Worm (Caenorhabditis elegans) whole organism, early embryonic: ENCODE results near the gene gas-1.

Experiments used
- B0310.2 ChIP-seq: sonication (generic microtip); optimal IDR thresholded peaks from 2 replicates; lab custom pipeline; 2016; ENCODE audit warnings: mild to moderate bottlenecking, missing genetic modification characterization, missing compliant biosample characterization
- F13C5.2 ChIP-seq: sonication (generic microtip); optimal IDR thresholded peaks from 2 replicates; lab custom pipeline; 2017; ENCODE audit warnings: mild to moderate bottlenecking, missing genetic modification characterization, inconsistent platforms, missing compliant biosample characterization
- aly-1 ChIP-seq: sonication (generic microtip); optimal IDR thresholded peaks from 2 replicates; lab custom pipeline; 2016; ENCODE audit warnings: missing genetic modification characterization, missing compliant biosample characterization
- ama-1 ChIP-seq: fragments of 150-350 bp; optimal IDR thresholded peaks from 2 replicates; lab custom pipeline; 2014
- ceh-13 ChIP-seq: fragments of 200-800 bp; sonication (Bioruptor generic); optimal IDR thresholded peaks from 2 replicates; lab custom pipeline; 2018; ENCODE audit warnings: mild to moderate bottlenecking, missing genetic modification characterization, missing compliant biosample characterization
- ceh-36 ChIP-seq: sonication (generic microtip); optimal IDR thresholded peaks from 2 replicates; lab custom pipeline; 2016; ENCODE audit warnings: missing genetic modification characterization, inconsistent platforms, missing compliant biosample characterization
- ets-7 ChIP-seq: sonication (generic microtip); optimal IDR thresholded peaks from 2 replicates; lab custom pipeline; 2016; ENCODE audit warnings: missing genotype, missing genetic modification characterization, missing compliant biosample characterization
- flt-1 ChIP-seq: fragments of 200-800 bp; sonication (Bioruptor generic); IDR thresholded peaks from 2 replicates; pipeline ENCODE4 v1.3.6; 2022; ENCODE audit warnings: missing genetic modification characterization, missing compliant biosample characterization
- hmbx-1 ChIP-seq: sonication (generic microtip); optimal IDR thresholded peaks from 2 replicates; lab custom pipeline; 2016; ENCODE audit warnings: mild to moderate bottlenecking, missing genetic modification characterization, missing compliant biosample characterization
- hmg-4 ChIP-seq: fragments of 200-800 bp; sonication (Bioruptor generic); optimal IDR thresholded peaks from 2 replicates; lab custom pipeline; 2018; ENCODE audit warnings: mild to moderate bottlenecking, missing genetic modification characterization, missing compliant biosample characterization
- hnd-1 ChIP-seq: sonication (generic microtip); optimal IDR thresholded peaks from 2 replicates; lab custom pipeline; 2016; ENCODE audit warnings: missing genetic modification characterization, missing compliant biosample characterization
- pes-1 ChIP-seq: fragments of 200-800 bp; sonication (Bioruptor generic); IDR thresholded peaks from 2 replicates; pipeline ENCODE4 v1.3.6; 2022; ENCODE audit warnings: missing genetic modification reagents, missing genetic modification characterization, missing compliant biosample characterization
- scrt-1 ChIP-seq: fragments of 200-800 bp; sonication (Bioruptor generic); IDR thresholded peaks from 2 replicates; pipeline ENCODE4 v1.3.6; 2022; ENCODE audit warnings: missing genetic modification characterization, missing compliant biosample characterization
- sea-1 ChIP-seq: fragments of 200-800 bp; sonication (Bioruptor generic); conservative IDR thresholded peaks from 2 replicates; pipeline ENCODE4 v1.3.6; 2022; ENCODE audit warnings: missing genetic modification characterization, missing compliant biosample characterization
- tbx-11 ChIP-seq: fragments of 200-800 bp; sonication (Bioruptor generic); IDR thresholded peaks from 2 replicates; pipeline ENCODE4 v1.3.6; 2022; ENCODE audit warnings: missing genetic modification characterization, missing compliant biosample characterization
- tbx-37 ChIP-seq: fragments of 200-800 bp; sonication (Bioruptor generic); conservative IDR thresholded peaks from 2 replicates; pipeline ENCODE4 v1.3.6; 2022; ENCODE audit warnings: missing genetic modification reagents, missing genetic modification characterization, missing compliant biosample characterization
- tra-4 ChIP-seq: sonication (generic microtip); optimal IDR thresholded peaks from 2 replicates; lab custom pipeline; 2017; ENCODE audit warnings: missing genetic modification characterization, missing compliant biosample characterization

gas-1 gene

ce11 chrX:15586192-15586591 lies 4.0 kb downstream of the gas-1 start:
- TF ChIP-seq hnd-1 (tag; lab: Kevin White, UChicago) (no peak), aly-1 (no peak), ceh-13 (GFP tag; lab: Kevin White, UChicago) (no peak), pes-1 (no peak), scrt-1 (GFP tag; lab: Robert Waterston, UW) (no peak), tbx-11 (GFP tag; lab: Robert Waterston, UW) (no peak), hmbx-1 (tag; lab: Kevin White, UChicago) (no peak), tbx-37 (no peak), ets-7 (no peak), sea-1 (GFP tag; lab: Robert Waterston, UW) (no peak), hmg-4 (no peak), B0310.2 (tag; lab: Kevin White, UChicago) (no peak), ama-1 (lab: Kevin White, UChicago) (no peak), flt-1 (GFP tag; lab: Robert Waterston, UW) (no peak), tra-4 (tag; lab: Kevin White, UChicago) (no peak), ceh-36 (tag; lab: Kevin White, UChicago) (no peak), F13C5.2 (no peak)

ce11 chrX:15585144-15585543 lies 5.1 kb downstream of the gas-1 start:
- TF ChIP-seq aly-1 = no peak
- no peak for TF ChIP-seq B0310.2 (tag; lab: Kevin White, UChicago)
- TF ChIP-seq tbx-11 (GFP tag; lab: Robert Waterston, UW) = no peak
- TF ChIP-seq tra-4 (tag; lab: Kevin White, UChicago) = no peak
- no peak for TF ChIP-seq sea-1 (GFP tag; lab: Robert Waterston, UW)
- no peak for TF ChIP-seq hmg-4
- TF ChIP-seq ama-1 (lab: Kevin White, UChicago) = no peak
- no peak for TF ChIP-seq F13C5.2
- no peak for TF ChIP-seq scrt-1 (GFP tag; lab: Robert Waterston, UW)
- no peak for TF ChIP-seq hmbx-1 (tag; lab: Kevin White, UChicago)
- no peak for TF ChIP-seq flt-1 (GFP tag; lab: Robert Waterston, UW)

- TF ChIP-seq hmbx-1 (tag; lab: Kevin White, UChicago) = no peak
These were observed 13.3 kb downstream of the gas-1 start, which contains the start of gene K09A9.6 for ce11 chrX:15576942-15577341. Gene K09A9.6, plus strand, starts transcription at chrX:15577242.

DNA sequence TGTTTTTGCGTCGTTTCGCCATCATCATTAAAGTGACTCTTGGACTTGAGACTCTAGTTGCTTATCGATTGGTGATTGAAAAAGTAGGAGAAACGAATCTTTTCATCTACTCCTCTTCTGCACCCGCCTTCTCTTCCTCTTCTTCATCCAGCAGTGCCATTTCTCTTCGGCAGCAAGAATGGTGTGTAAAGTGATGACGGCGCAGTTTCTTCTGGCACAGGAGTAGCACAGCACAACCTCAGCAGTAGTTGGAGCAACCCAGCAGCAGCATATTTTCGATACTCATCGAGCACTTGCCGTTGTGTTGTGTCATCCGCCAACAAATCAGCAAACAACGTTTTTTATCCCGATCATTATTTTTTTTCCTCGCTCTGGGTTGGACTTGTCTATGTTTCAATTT lies 14.7 kb downstream of the gas-1 start:
- TF ChIP-seq ets-7 (no peak), B0310.2 (tag; lab: Kevin White, UChicago) (no peak), tbx-37 (no peak), hnd-1 (tag; lab: Kevin White, UChicago) (no peak), tbx-11 (GFP tag; lab: Robert Waterston, UW) (no peak), pes-1 (no peak), aly-1 (no peak), ama-1 (lab: Kevin White, UChicago) (no peak), F13C5.2 (no peak), ceh-13 (GFP tag; lab: Kevin White, UChicago) (no peak), hmbx-1 (tag; lab: Kevin White, UChicago) (no peak), flt-1 (GFP tag; lab: Robert Waterston, UW) (no peak), sea-1 (GFP tag; lab: Robert Waterston, UW) (no peak), scrt-1 (GFP tag; lab: Robert Waterston, UW) (no peak), hmg-4 (no peak), tra-4 (tag; lab: Kevin White, UChicago) (no peak), ceh-36 (tag; lab: Kevin White, UChicago) (no peak)

- TF ChIP-seq tra-4 (tag; lab: Kevin White, UChicago) = no peak
- peak; percentile 5 for TF ChIP-seq aly-1
- TF ChIP-seq hnd-1 (tag; lab: Kevin White, UChicago) = no peak
- TF ChIP-seq ets-7 = no peak
These were observed 18.2 kb downstream of the gas-1 start for ce11 chrX:15572021-15572420.

- TF ChIP-seq B0310.2 (tag; lab: Kevin White, UChicago) = no peak
- no peak for TF ChIP-seq sea-1 (GFP tag; lab: Robert Waterston, UW)
These were observed 20.6 kb downstream of the gas-1 start for ce11 chrX:15569633-15570032.

DNA sequence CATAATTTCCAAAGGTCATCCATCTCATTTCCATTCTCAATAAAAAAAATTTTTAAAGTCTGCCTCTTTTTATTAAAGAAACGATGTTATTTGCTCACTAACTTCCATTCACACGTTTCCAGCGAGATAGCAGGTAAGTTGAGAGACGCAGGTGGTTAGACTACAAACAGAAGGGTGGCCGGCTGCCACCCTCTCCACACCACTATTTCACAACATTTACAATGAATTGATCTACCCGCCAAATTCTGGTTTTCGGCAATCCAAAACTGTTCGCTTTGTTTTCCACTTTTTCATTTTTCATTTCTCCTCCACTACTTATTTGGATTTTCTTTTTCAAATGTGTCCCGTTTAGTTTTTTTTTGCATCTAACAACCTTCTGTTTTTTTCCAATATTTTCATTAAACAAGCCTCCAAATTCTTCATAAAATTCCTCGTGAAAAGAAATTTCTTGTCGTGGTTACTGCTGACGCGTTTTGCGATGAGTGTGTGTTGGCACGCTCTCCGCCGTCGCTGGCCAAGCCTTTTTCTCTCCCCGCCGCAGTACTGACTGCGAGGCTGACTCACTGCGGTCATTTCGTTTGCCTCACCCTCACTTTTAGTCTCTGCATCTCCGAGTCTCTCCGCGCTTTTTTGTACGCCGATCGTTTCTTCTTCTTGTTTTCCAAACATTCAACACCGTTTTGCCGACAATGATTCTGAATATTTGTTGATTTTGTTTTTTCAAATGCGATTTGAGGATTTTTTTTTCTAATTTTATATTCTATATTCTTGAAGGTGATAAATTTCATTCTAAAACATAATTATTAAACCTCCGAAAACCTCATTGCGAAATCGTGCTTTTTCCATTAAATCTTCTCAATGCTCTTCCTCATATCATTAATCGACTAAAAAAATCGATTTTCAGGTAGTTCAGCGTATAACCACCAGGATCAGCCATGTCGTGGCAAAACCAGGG lies 21.9 kb downstream of the gas-1 start, which contains the start of gene dyn-1:
Gene dyn-1 (plus strand): TSS at position 905 of the 955 bp plus-strand sequence.
- TF ChIP-seq aly-1 (peak; percentile 3), ets-7 (no peak), flt-1 (GFP tag; lab: Robert Waterston, UW) (no peak), B0310.2 (tag; lab: Kevin White, UChicago) (peak; percentile 8), hmbx-1 (tag; lab: Kevin White, UChicago) (no peak), hmg-4 (peak; percentile 50), ceh-13 (GFP tag; lab: Kevin White, UChicago) (no peak)

ce11 chrX:15566640-15567039 lies 23.6 kb downstream of the gas-1 start:
- peak; percentile 22 for TF ChIP-seq F13C5.2
- TF ChIP-seq hmg-4 = peak; percentile 50
- no peak for TF ChIP-seq sea-1 (GFP tag; lab: Robert Waterston, UW)
- TF ChIP-seq pes-1 = 0 out of 2 replicates have a peak, but pooled peaks have one; percentile 49
- TF ChIP-seq hnd-1 (tag; lab: Kevin White, UChicago) = no peak
- no peak for TF ChIP-seq scrt-1 (GFP tag; lab: Robert Waterston, UW)
